Worm (Caenorhabditis elegans) whole organism, late embryonic: ENCODE measurements around the gene K06H7.7.
A peak's percentile ranks its signal among the peaks of the same experiment; 100 is the strongest.

Experiments used
- C38D4.7 ChIP-seq: fragments of 200-800 bp; sonication (Bioruptor generic); optimal IDR thresholded peaks from 2 replicates; lab custom pipeline; 2018; ENCODE audit warnings: mild to moderate bottlenecking, missing genetic modification characterization, moderate library complexity, missing compliant biosample characterization
- F13H6.1 ChIP-seq: sonication (generic microtip); optimal IDR thresholded peaks from 2 replicates; lab custom pipeline; 2016; ENCODE audit warnings: missing genetic modification characterization, missing compliant biosample characterization
- ahr-1 ChIP-seq: sonication (generic microtip); optimal IDR thresholded peaks from 2 replicates; lab custom pipeline; 2016; ENCODE audit warnings: missing genetic modification characterization, missing compliant biosample characterization
- ceh-19 ChIP-seq: fragments of 200-800 bp; sonication (Bioruptor generic); optimal IDR thresholded peaks from 2 replicates; lab custom pipeline; 2018; ENCODE audit warnings: mild to moderate bottlenecking, missing genetic modification characterization, missing compliant biosample characterization
- ceh-24 ChIP-seq: sonication (generic microtip); optimal IDR thresholded peaks from 2 replicates; lab custom pipeline; 2016; ENCODE audit warnings: mild to moderate bottlenecking, missing genetic modification characterization, missing compliant biosample characterization
- ceh-48 ChIP-seq: sonication (generic microtip); optimal IDR thresholded peaks from 2 replicates; lab custom pipeline; 2016; ENCODE audit warnings: missing genetic modification characterization, inconsistent platforms, missing compliant biosample characterization
- ceh-6 ChIP-seq: fragments of 200-800 bp; sonication (Bioruptor generic); optimal IDR thresholded peaks from 2 replicates; lab custom pipeline; 2018; ENCODE audit warnings: mild to moderate bottlenecking, missing genetic modification characterization, missing compliant biosample characterization
- ceh-9 ChIP-seq: sonication (generic microtip); optimal IDR thresholded peaks from 2 replicates; lab custom pipeline; 2016; ENCODE audit warnings: mild to moderate bottlenecking, missing genetic modification characterization, inconsistent platforms, missing compliant biosample characterization
- che-1 ChIP-seq: sonication (generic microtip); optimal IDR thresholded peaks from 2 replicates; lab custom pipeline; 2016; ENCODE audit warnings: mild to moderate bottlenecking, missing genetic modification characterization, missing compliant biosample characterization
- dmd-4 ChIP-seq: sonication (generic microtip); optimal IDR thresholded peaks from 2 replicates; lab custom pipeline; 2016; ENCODE audit warnings: borderline replicate concordance, missing genetic modification characterization, missing compliant biosample characterization
- elt-2 ChIP-seq: sonication (generic microtip); optimal IDR thresholded peaks from 2 replicates; lab custom pipeline; 2016; ENCODE audit warnings: missing genetic modification reagents, missing genetic modification characterization, missing compliant biosample characterization
- elt-4 ChIP-seq: sonication (generic microtip); optimal IDR thresholded peaks from 2 replicates; lab custom pipeline; 2016; ENCODE audit warnings: missing genetic modification characterization, missing compliant biosample characterization
- eyg-1 ChIP-seq: sonication (generic microtip); optimal IDR thresholded peaks from 2 replicates; lab custom pipeline; 2016; ENCODE audit warnings: missing genotype, missing genetic modification characterization, missing compliant biosample characterization
- fkh-10 ChIP-seq: fragments of 150-350 bp; optimal IDR thresholded peaks from 2 replicates; lab custom pipeline; 2014; ENCODE audit warnings: missing biosample characterization, missing genetic modification reagents, missing genetic modification characterization
- gmeb-2 ChIP-seq: sonication (generic microtip); optimal IDR thresholded peaks from 2 replicates; lab custom pipeline; 2016; ENCODE audit warnings: missing genetic modification characterization, inconsistent platforms, missing compliant biosample characterization
- hlh-30 ChIP-seq: sonication (generic microtip); optimal IDR thresholded peaks from 2 replicates; lab custom pipeline; 2017; ENCODE audit warnings: antibody characterized with exemption, missing genetic modification characterization, missing compliant biosample characterization; ENCODE audit not compliant: insufficient read depth
- hlh-6 ChIP-seq: sonication (generic microtip); optimal IDR thresholded peaks from 2 replicates; lab custom pipeline; 2016; ENCODE audit warnings: missing genotype, missing genetic modification characterization, missing compliant biosample characterization
- madf-2 ChIP-seq: sonication (generic microtip); optimal IDR thresholded peaks from 2 replicates; lab custom pipeline; 2017; ENCODE audit warnings: missing genetic modification characterization, missing compliant biosample characterization
- mec-3 ChIP-seq: sonication (generic microtip); optimal IDR thresholded peaks from 2 replicates; lab custom pipeline; 2016; ENCODE audit warnings: borderline replicate concordance, missing genetic modification characterization, missing compliant biosample characterization
- nfya-1 ChIP-seq: sonication (generic microtip); optimal IDR thresholded peaks from 2 replicates; lab custom pipeline; 2017; ENCODE audit warnings: missing genetic modification characterization, mild to moderate bottlenecking, missing compliant biosample characterization, antibody characterized with exemption, moderate library complexity
- nhr-232 ChIP-seq: sonication (generic microtip); optimal IDR thresholded peaks from 2 replicates; lab custom pipeline; 2016; ENCODE audit warnings: missing genetic modification characterization, missing compliant biosample characterization
- npax-4 ChIP-seq: sonication (generic microtip); optimal IDR thresholded peaks from 2 replicates; lab custom pipeline; 2016; ENCODE audit warnings: missing genetic modification characterization, missing compliant biosample characterization
- pag-3 ChIP-seq: sonication (generic microtip); optimal IDR thresholded peaks from 2 replicates; lab custom pipeline; 2016; ENCODE audit warnings: missing compliant biosample characterization, missing genetic modification characterization, borderline replicate concordance
- pat-9 ChIP-seq: fragments of 200-800 bp; sonication (Bioruptor generic); optimal IDR thresholded peaks from 2 replicates; lab custom pipeline; 2018; ENCODE audit warnings: mild to moderate bottlenecking, missing genetic modification characterization, moderate library complexity, missing compliant biosample characterization
- pax-1 ChIP-seq: fragments of 150-350 bp; optimal IDR thresholded peaks from 2 replicates; lab custom pipeline; 2014; ENCODE audit warnings: missing biosample characterization, missing genetic modification characterization
- pha-2 ChIP-seq: sonication (generic microtip); optimal IDR thresholded peaks from 2 replicates; lab custom pipeline; 2017; ENCODE audit warnings: mild to moderate bottlenecking, missing genetic modification characterization, missing compliant biosample characterization
- pqm-1 ChIP-seq: sonication (generic microtip); optimal IDR thresholded peaks from 2 replicates; lab custom pipeline; 2016; ENCODE audit warnings: missing genetic modification characterization, missing compliant biosample characterization
- pros-1 ChIP-seq: fragments of 150-350 bp; optimal IDR thresholded peaks from 2 replicates; lab custom pipeline; 2014; ENCODE audit warnings: missing biosample characterization, missing genetic modification reagents, missing genetic modification characterization
- ref-2 ChIP-seq: sonication (generic microtip); optimal IDR thresholded peaks from 2 replicates; lab custom pipeline; 2016; ENCODE audit warnings: missing genetic modification characterization, missing compliant biosample characterization
- rnt-1 ChIP-seq: sonication (generic microtip); optimal IDR thresholded peaks from 2 replicates; lab custom pipeline; 2016; ENCODE audit warnings: missing genetic modification characterization, missing compliant biosample characterization
- sox-4 ChIP-seq: sonication (generic microtip); optimal IDR thresholded peaks from 2 replicates; lab custom pipeline; 2017; ENCODE audit warnings: mild to moderate bottlenecking, missing genetic modification characterization, inconsistent platforms, missing compliant biosample characterization
- syd-9 ChIP-seq: sonication (generic microtip); optimal IDR thresholded peaks from 2 replicates; lab custom pipeline; 2016; ENCODE audit warnings: mild to moderate bottlenecking, missing genetic modification characterization, moderate library complexity, missing compliant biosample characterization
- tbx-7 ChIP-seq: sonication (generic microtip); optimal IDR thresholded peaks from 2 replicates; lab custom pipeline; 2016; ENCODE audit warnings: missing genotype, missing genetic modification characterization, missing compliant biosample characterization
- ttx-3 ChIP-seq: sonication (generic microtip); optimal IDR thresholded peaks from 2 replicates; lab custom pipeline; 2016; ENCODE audit warnings: missing genetic modification reagents, missing genetic modification characterization, missing compliant biosample characterization
- unc-42 ChIP-seq: sonication (generic microtip); optimal IDR thresholded peaks from 2 replicates; lab custom pipeline; 2016; ENCODE audit warnings: missing genotype, missing genetic modification characterization, missing compliant biosample characterization
- unc-86 ChIP-seq: sonication (generic microtip); optimal IDR thresholded peaks from 2 replicates; lab custom pipeline; 2016; ENCODE audit warnings: missing genetic modification characterization, missing compliant biosample characterization
- zip-5 ChIP-seq: sonication (generic microtip); optimal IDR thresholded peaks from 2 replicates; lab custom pipeline; 2016; ENCODE audit warnings: missing genetic modification characterization, missing compliant biosample characterization
- ztf-16 ChIP-seq: sonication (generic microtip); optimal IDR thresholded peaks from 2 replicates; lab custom pipeline; 2017; ENCODE audit warnings: missing genetic modification characterization, missing compliant biosample characterization

Gene K06H7.7

DNA sequence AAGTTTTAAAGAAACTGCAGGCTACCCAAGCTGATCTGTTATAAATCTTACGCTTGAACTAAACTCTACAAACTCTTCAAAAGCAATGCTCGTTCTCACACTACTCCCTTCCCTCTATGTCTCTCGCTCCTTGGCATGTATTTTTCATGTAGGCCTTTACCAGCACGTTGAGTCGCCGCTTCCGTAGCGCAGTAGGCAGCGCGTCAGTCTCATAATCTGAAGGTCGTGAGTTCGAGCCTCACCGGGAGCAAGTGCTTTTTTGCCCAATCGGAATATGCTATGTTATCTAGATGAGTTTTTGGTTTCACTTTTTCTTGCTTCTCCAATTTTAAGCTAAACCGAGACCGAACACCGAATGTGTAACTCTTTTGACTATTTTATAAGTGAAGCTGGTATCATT, 21.2 kb upstream of the K06H7.7 start (continued):
- peak; percentile 53 for TF ChIP-seq unc-42
- peak; percentile 74 for TF ChIP-seq ceh-6
- peak; percentile 35 for TF ChIP-seq ceh-24 (tag; lab: Kevin White, UChicago)
- TF ChIP-seq mec-3 (tag; lab: Kevin White, UChicago): no peak
- no peak for TF ChIP-seq pqm-1 (tag; lab: Kevin White, UChicago)
- TF ChIP-seq hlh-6: peak; percentile 83
- peak; percentile 66 for TF ChIP-seq unc-86
- no peak for TF ChIP-seq rnt-1 (tag; lab: Kevin White, UChicago)
- peak; percentile 62 for TF ChIP-seq pha-2 (tag; lab: Kevin White, UChicago)
- peak; percentile 53 for TF ChIP-seq gmeb-2
- TF ChIP-seq pax-1: no peak
- peak; percentile 41 for TF ChIP-seq ref-2 (tag; lab: Kevin White, UChicago)
- TF ChIP-seq fkh-10 (GFP tag; lab: Kevin White, UChicago): peak; percentile 44
- peak; percentile 67 for TF ChIP-seq pat-9 (tag; lab: Kevin White, UChicago)
- peak; percentile 53 for TF ChIP-seq F13H6.1 (tag; lab: Kevin White, UChicago)
- TF ChIP-seq hlh-30 (tag; lab: Kevin White, UChicago): no peak
- TF ChIP-seq syd-9 (tag; lab: Kevin White, UChicago): peak; percentile 49
- TF ChIP-seq pros-1 (tag; lab: Kevin White, UChicago): peak; percentile 34
- peak; percentile 76 for TF ChIP-seq C38D4.7
- peak; percentile 71 for TF ChIP-seq elt-2
- peak; percentile 75 for TF ChIP-seq che-1
- peak; percentile 63 for TF ChIP-seq nhr-232 (tag; lab: Kevin White, UChicago)
- TF ChIP-seq ttx-3 (tag; lab: Kevin White, UChicago): peak; percentile 58
- peak; percentile 71 for TF ChIP-seq ceh-19 (GFP tag; lab: Kevin White, UChicago)
- TF ChIP-seq ceh-48 (tag; lab: Kevin White, UChicago): peak; percentile 54
- peak; percentile 40 for TF ChIP-seq dmd-4 (tag; lab: Kevin White, UChicago)

ce11 chrIII:8105771-8106170, 20.5 kb upstream of the K06H7.7 start:
- no peak for TF ChIP-seq ceh-24 (tag; lab: Kevin White, UChicago)
- TF ChIP-seq rnt-1 (tag; lab: Kevin White, UChicago): no peak
- no peak for TF ChIP-seq ztf-16 (tag; lab: Kevin White, UChicago)
- no peak for TF ChIP-seq dmd-4 (tag; lab: Kevin White, UChicago)
- no peak for TF ChIP-seq madf-2
- TF ChIP-seq pha-2 (tag; lab: Kevin White, UChicago): no peak
- TF ChIP-seq zip-5 (tag; lab: Kevin White, UChicago): no peak
- no peak for TF ChIP-seq sox-4 (tag; lab: Kevin White, UChicago)
- TF ChIP-seq hlh-30 (tag; lab: Kevin White, UChicago): no peak
- no peak for TF ChIP-seq elt-2
- TF ChIP-seq ceh-9 (tag; lab: Kevin White, UChicago): no peak
- TF ChIP-seq elt-4 (tag; lab: Kevin White, UChicago): no peak
- TF ChIP-seq pag-3 (tag; lab: Kevin White, UChicago): no peak
- no peak for TF ChIP-seq npax-4
- no peak for TF ChIP-seq ahr-1 (tag; lab: Kevin White, UChicago)
- TF ChIP-seq pax-1: no peak
- TF ChIP-seq tbx-7 (tag; lab: Kevin White, UChicago): no peak
- no peak for TF ChIP-seq ceh-6

DNA sequence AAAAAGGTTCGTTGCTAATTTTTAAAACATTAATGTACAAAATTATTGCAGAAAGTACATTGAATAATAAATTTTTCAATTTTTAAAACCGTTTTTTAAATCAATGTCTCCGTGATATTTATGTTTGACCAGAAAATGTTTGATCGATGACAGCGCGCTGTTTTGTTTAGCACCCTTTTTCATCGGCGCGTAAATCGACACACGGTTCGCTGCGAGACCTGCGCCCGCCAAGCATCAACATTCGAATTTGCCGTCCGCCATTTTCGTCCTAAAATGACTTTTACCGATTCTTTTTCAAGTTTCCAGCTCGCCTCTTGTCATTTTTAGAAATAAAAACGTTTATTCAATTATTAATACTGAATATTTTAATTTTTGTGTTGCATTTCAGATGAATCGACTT, 15.7 kb upstream of the K06H7.7 start, which contains the start of gene plk-1:
plk-1 (plus strand) TSS at position 389 of the 400 bp plus-strand sequence.
- TF ChIP-seq pat-9 (tag; lab: Kevin White, UChicago): no peak
- peak; percentile 26 for TF ChIP-seq nfya-1 (tag; lab: Kevin White, UChicago)
- TF ChIP-seq eyg-1 (tag; lab: Kevin White, UChicago): no peak
